Worm (Caenorhabditis elegans): Measurements from ENCODE around the gene cdc-48.2.

DNA sequence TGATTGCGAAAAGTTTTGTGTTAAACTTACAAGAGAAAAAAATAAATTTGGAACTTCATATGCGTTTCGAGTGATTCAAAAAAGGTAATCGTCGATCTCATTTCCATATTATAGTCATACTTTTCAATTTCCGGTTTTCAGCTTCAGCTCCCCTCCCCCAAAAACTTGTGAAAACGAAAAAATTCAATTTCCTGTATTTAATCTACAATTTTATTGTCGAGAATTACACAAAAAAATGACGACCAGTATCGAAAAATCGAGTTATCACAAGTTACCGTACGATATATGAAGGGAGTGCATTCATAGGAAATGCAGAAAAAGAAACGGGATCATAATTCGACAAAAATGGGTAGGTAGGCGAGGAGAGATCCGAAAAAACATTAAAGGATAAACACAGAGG, 26.2 kb upstream of the cdc-48.2 start, which contains the start of gene lron-4:
- no peak for TF ChIP-seq zag-1 (tag; optimal IDR thresholded peaks at IDR 0.05)
- TF ChIP-seq pqm-1 (tag; optimal IDR thresholded peaks at IDR 0.05): no peak
- TF ChIP-seq elt-3 (tag; optimal IDR thresholded peaks at IDR 0.05): no peak
- TF ChIP-seq lin-15B (tag; optimal IDR thresholded peaks at IDR 0.05): no peak
- TF ChIP-seq ztf-4 (tag; optimal IDR thresholded peaks at IDR 0.05): no peak
- TF ChIP-seq C34B4.2 (tag; optimal IDR thresholded peaks at IDR 0.05): no peak
- TF ChIP-seq ama-1 (optimal IDR thresholded peaks at IDR 0.05): no peak

Data from whole organism, L1 larva.